Worm (Caenorhabditis elegans) whole organism, L2 larva: ENCODE data around the gene srsx-37.
"Not testable (repeated sequence)": the region's sequence is repeated elsewhere in the genome, so short reads cannot be mapped to it uniquely, and the experiment has no call there.

Source experiments
- C34F6.9 ChIP-seq: fragments of 150-350 bp; optimal IDR thresholded peaks from 2 replicates; lab custom pipeline; 2014; ENCODE audit warnings: missing biosample characterization, missing genetic modification characterization
- R02D3.7 ChIP-seq: fragments of 150-350 bp; optimal IDR thresholded peaks from 2 replicates; lab custom pipeline; 2014; ENCODE audit warnings: missing biosample characterization, missing genetic modification characterization
- ama-1 ChIP-seq: fragments of 150-350 bp; optimal IDR thresholded peaks from 2 replicates; lab custom pipeline; 2018; ENCODE audit warnings: inconsistent platforms
- crh-2 ChIP-seq: sonication (generic microtip); optimal IDR thresholded peaks from 2 replicates; lab custom pipeline; 2017; ENCODE audit warnings: missing biosample characterization, missing genetic modification characterization
- nhr-11 ChIP-seq: fragments of 150-350 bp; optimal IDR thresholded peaks from 2 replicates; lab custom pipeline; 2014; ENCODE audit warnings: missing biosample characterization, missing genetic modification characterization
- nhr-21 ChIP-seq: fragments of 150-350 bp; optimal IDR thresholded peaks from 2 replicates; lab custom pipeline; 2014; ENCODE audit warnings: missing biosample characterization, missing genetic modification characterization
- nhr-77 ChIP-seq: fragments of 150-350 bp; optimal IDR thresholded peaks from 2 replicates; lab custom pipeline; 2014; ENCODE audit warnings: missing biosample characterization, missing genetic modification characterization
- skn-1 ChIP-seq: sonication (generic microtip); optimal IDR thresholded peaks from 2 replicates; lab custom pipeline; 2017; ENCODE audit warnings: missing biosample characterization, missing genetic modification characterization
- ztf-1 ChIP-seq: fragments of 200-800 bp; sonication (Bioruptor generic); conservative IDR thresholded peaks from 2 replicates; pipeline ENCODE4 v1.3.6; 2022; ENCODE audit warnings: missing genetic modification characterization, missing compliant biosample characterization

Gene srsx-37

DNA sequence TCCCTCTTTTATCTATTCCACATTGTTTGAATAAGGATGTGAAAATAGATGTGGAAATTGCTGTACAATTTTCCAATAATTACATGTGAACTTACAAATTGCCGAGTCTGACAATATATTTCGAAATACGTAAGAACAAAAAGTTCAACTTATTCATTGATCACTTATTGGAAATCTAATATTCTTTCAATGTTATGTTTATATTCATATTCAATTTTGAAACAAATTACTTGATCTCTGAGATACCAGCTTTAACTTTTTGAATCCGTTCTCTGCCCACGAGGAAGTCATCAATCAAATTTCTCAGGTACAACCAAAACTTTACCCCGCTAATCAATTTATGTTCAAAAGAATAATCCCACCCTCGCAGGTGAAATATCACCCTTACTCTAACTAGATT lies 43.8 kb downstream of the srsx-37 start, which contains the start of gene sri-26:
sri-26 (plus strand) TSS at position 301 of the 400 bp plus-strand sequence.
- not testable (repeated sequence) for TF ChIP-seq skn-1 (tag; lab: Kevin White, UChicago); nhr-77 (tag; lab: Kevin White, UChicago); ama-1

DNA sequence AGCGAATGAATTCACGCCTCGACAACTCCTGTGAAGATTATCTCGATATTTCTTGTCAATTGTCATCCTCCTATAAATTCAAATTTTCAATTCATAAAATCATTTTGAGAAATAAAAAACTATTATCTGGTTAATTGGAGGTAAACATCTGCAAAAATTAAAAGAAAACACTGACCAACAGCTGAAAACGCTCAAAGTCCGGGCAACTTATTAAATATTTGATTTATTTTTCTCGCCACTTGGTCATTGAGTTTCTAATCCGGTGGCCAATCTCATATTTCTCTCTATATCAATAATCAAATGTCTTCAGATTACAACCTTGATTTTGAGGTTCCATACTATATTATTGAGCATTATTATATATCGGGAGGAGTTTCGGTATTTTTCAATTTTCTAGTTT lies 47.1 kb downstream of the srsx-37 start, which contains the start of gene sri-24:
sri-24 (plus strand) TSS at position 301 of the 400 bp plus-strand sequence.
- not testable (repeated sequence) for TF ChIP-seq nhr-21, nhr-11, R02D3.7 (tag; lab: Kevin White, UChicago)

DNA sequence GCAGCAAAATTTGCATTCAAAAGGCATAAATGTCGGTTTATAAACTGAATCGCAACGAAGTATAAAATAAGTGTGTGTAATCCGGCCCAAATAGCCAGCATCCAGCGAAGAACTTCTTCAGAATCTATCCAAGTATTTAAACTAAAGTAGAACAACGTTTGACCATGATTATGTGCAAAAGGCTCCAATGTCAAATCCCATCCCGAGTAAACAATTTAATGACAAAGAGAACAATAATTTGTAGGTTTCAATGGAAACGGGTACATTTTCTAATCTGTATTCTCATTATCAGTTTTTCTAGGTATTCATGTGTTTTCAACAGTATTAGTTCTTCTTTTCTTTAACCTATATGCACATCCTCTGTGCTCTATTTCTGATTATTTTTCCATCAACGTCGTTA lies 51.3 kb downstream of the srsx-37 start, which contains the start of gene C41G6.12:
C41G6.12 (minus strand) TSS at position 101 of the 400 bp plus-strand sequence.
- TF ChIP-seq crh-2 (tag; lab: Kevin White, UChicago); ztf-1 (GFP tag; lab: Robert Waterston, UW); C34F6.9 (tag; lab: Kevin White, UChicago): not testable (repeated sequence)
